Worm (Caenorhabditis elegans): Measurements from ENCODE around the gene spp-10.

spp-10 gene

ce11 chrIV:8476880-8477279 is at the start of gene spp-10:
Gene spp-10, plus strand, starts transcription at chrIV:8477180.
- TF ChIP-seq daf-16 (GFP tag; optimal IDR thresholded peaks at IDR 0.05) (peak in 1 of 2 experiments; percentile 3), daf-16 (tag; optimal IDR thresholded peaks at IDR 0.05) (no peak), madf-5 (GFP tag; IDR thresholded peaks at IDR 0.05) (no peak)

DNA sequence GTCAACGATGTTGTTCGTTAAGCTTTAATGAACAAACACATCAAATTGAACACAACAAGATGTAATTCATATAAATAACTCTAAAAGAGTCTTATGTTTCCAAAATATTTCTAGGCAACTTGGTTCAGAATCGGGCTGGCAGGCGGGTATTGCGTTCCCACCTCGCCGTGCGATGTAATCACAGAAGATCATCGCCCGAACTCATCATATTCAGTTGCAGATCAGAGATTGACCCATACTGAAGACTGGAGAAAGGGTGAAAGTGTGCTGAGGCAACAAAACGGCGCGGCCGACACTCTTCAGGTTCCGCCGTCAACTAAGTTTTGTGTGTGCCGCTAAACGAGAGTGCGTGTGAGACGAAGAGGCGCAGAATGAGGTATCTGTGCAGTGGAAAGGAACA is 48.5 kb upstream of the spp-10 start:
- TF ChIP-seq F44E2.7 (GFP tag; IDR thresholded peaks at IDR 0.05) = no peak
- no peak for TF ChIP-seq T26A8.4 (GFP tag; IDR thresholded peaks at IDR 0.05)
- no peak for TF ChIP-seq R02D3.7 (tag; optimal IDR thresholded peaks at IDR 0.05)
- TF ChIP-seq zfp-3 (GFP tag; conservative IDR thresholded peaks at IDR 0.05) = peak; percentile 70; the same call in 1 of the 2 replicates
- TF ChIP-seq ztf-11 (tag; optimal IDR thresholded peaks at IDR 0.05) = no peak
- peak; percentile 73; the same call in 1 of the 2 replicates for TF ChIP-seq mdt-29 (GFP tag; IDR thresholded peaks at IDR 0.05)
- peak; percentile 47 for TF ChIP-seq nhr-77 (tag; optimal IDR thresholded peaks at IDR 0.05)
- peak; percentile 69 for TF ChIP-seq nhr-11 (tag; optimal IDR thresholded peaks at IDR 0.05)
- TF ChIP-seq hmg-1.1 (GFP tag; IDR thresholded peaks at IDR 0.05) = peak; percentile 89
- TF ChIP-seq Y5F2A.4 (GFP tag; optimal IDR thresholded peaks at IDR 0.05) = no peak
- no peak for TF ChIP-seq F26F4.8 (GFP tag; conservative IDR thresholded peaks at IDR 0.05)
- TF ChIP-seq sdz-12 (GFP tag; optimal IDR thresholded peaks at IDR 0.05) = no peak
- 0 out of 2 replicates have a peak, but pooled peaks have one; percentile 21 for TF ChIP-seq tag-97 (GFP tag; IDR thresholded peaks at IDR 0.05)
- peak; percentile 85 for TF ChIP-seq rbr-2 (tag; optimal IDR thresholded peaks at IDR 0.05)
- peak; percentile 95 for TF ChIP-seq snpc-1.2 (GFP tag; IDR thresholded peaks at IDR 0.05)
- no peak for TF ChIP-seq ceh-82 (tag; optimal IDR thresholded peaks at IDR 0.05)
- TF ChIP-seq fkh-10 (GFP tag; optimal IDR thresholded peaks at IDR 0.05) = peak; percentile 17
- no peak for TF ChIP-seq lin-39 (tag; optimal IDR thresholded peaks at IDR 0.05)
- TF ChIP-seq saeg-2 (GFP tag; IDR thresholded peaks at IDR 0.05) = peak; percentile 85; the same call in 1 of the 2 replicates
- peak; percentile 80 for TF ChIP-seq duxl-1 (tag; optimal IDR thresholded peaks at IDR 0.05; ENCODE audit: poor library complexity)
- TF ChIP-seq nhr-28 (tag; optimal IDR thresholded peaks at IDR 0.05) = peak; percentile 88
- TF ChIP-seq daf-12 (tag; optimal IDR thresholded peaks at IDR 0.05) = no peak
- TF ChIP-seq skn-1 (tag; optimal IDR thresholded peaks at IDR 0.05) = no peak
- peak; percentile 60 for TF ChIP-seq F37D6.2 (tag; optimal IDR thresholded peaks at IDR 0.05)
- TF ChIP-seq D1046.2 (GFP tag; IDR thresholded peaks at IDR 0.05) = no peak
- no peak for TF ChIP-seq zag-1 (tag; optimal IDR thresholded peaks at IDR 0.05)
- peak; percentile 68 for TF ChIP-seq lim-7 (GFP tag; IDR thresholded peaks at IDR 0.05)
- TF ChIP-seq mep-1 (tag; optimal IDR thresholded peaks at IDR 0.05) = no peak
- peak; percentile 74 for TF ChIP-seq lin-1 (GFP tag; IDR thresholded peaks at IDR 0.05)
- TF ChIP-seq attf-4 (tag; optimal IDR thresholded peaks at IDR 0.05) = no peak
- TF ChIP-seq lin-15B (tag; optimal IDR thresholded peaks at IDR 0.05) = no peak
- TF ChIP-seq nhr-42 (GFP tag; IDR thresholded peaks at IDR 0.05) = no peak; the same call in none of the 2 replicates
- peak; percentile 82 for TF ChIP-seq mxl-3 (GFP tag; optimal IDR thresholded peaks at IDR 0.05)
- TF ChIP-seq Y105C5A.15 (GFP tag; IDR thresholded peaks at IDR 0.05) = 0 out of 2 replicates have a peak, but pooled peaks have one; percentile 52
- no peak for TF ChIP-seq aly-2 (tag; optimal IDR thresholded peaks at IDR 0.05)
- TF ChIP-seq madf-9 (GFP tag; conservative IDR thresholded peaks at IDR 0.05) = no peak; the same call in 1 of the 2 replicates
- TF ChIP-seq nhr-10 (tag; optimal IDR thresholded peaks at IDR 0.05) = peak; percentile 38
- TF ChIP-seq dmd-9 (GFP tag; IDR thresholded peaks at IDR 0.05) = peak; percentile 59; the same call in 1 of the 2 replicates
- peak; percentile 83 for TF ChIP-seq dmd-6 (GFP tag; IDR thresholded peaks at IDR 0.05)
- peak; percentile 78 for TF ChIP-seq nhr-48 (tag; optimal IDR thresholded peaks at IDR 0.05)
- no peak for TF ChIP-seq ctbp-1 (GFP tag; IDR thresholded peaks at IDR 0.05)
- TF ChIP-seq fos-1 (tag; optimal IDR thresholded peaks at IDR 0.05) = no peak
- TF ChIP-seq nhr-237 (tag; optimal IDR thresholded peaks at IDR 0.05) = no peak
- TF ChIP-seq ces-1 (GFP tag; optimal IDR thresholded peaks at IDR 0.05) = no peak
- TF ChIP-seq php-3 (GFP tag; IDR thresholded peaks at IDR 0.05) = peak; percentile 67
- TF ChIP-seq nhr-102 (tag; optimal IDR thresholded peaks at IDR 0.05) = peak; percentile 91
- no peak for TF ChIP-seq mxl-2 (GFP tag; conservative IDR thresholded peaks at IDR 0.05)
- peak; percentile 43 to 84 for TF ChIP-seq daf-16 (GFP tag; optimal IDR thresholded peaks at IDR 0.05)
- TF ChIP-seq daf-16 (tag; optimal IDR thresholded peaks at IDR 0.05) = peak; percentile 89
- TF ChIP-seq Y48G9A.11 (GFP tag; IDR thresholded peaks at IDR 0.05) = peak; percentile 83
